Worm (Caenorhabditis elegans): ENCODE data around the gene C25F9.15.

Gene C25F9.15

ce11 chrV:19417836-19418235 is at the start of gene C25F9.15:
TSS of gene C25F9.15 (plus strand) at chrV:19418136.
- TF ChIP-seq snpc-1.2 (GFP tag; IDR thresholded peaks at IDR 0.05) (no peak), tag-97 (GFP tag; IDR thresholded peaks at IDR 0.05) (no peak), dve-1 (tag; optimal IDR thresholded peaks at IDR 0.05; ENCODE audit: insufficient read depth) (peak; percentile 30), F37D6.2 (tag; optimal IDR thresholded peaks at IDR 0.05) (no peak), lir-3 (tag; optimal IDR thresholded peaks at IDR 0.05) (no peak), arid-1 (GFP tag; conservative IDR thresholded peaks at IDR 0.05) (no peak), hlh-11 (tag; optimal IDR thresholded peaks at IDR 0.05) (no peak), lin-15B (tag; optimal IDR thresholded peaks at IDR 0.05) (no peak), pqm-1 (tag; optimal IDR thresholded peaks at IDR 0.05) (peak; percentile 34), nhr-28 (tag; optimal IDR thresholded peaks at IDR 0.05) (peak; percentile 30)

- TF ChIP-seq fkh-10 (GFP tag; optimal IDR thresholded peaks at IDR 0.05) (no peak), daf-8 (GFP tag; IDR thresholded peaks at IDR 0.05) (no peak), ztf-7 (tag; optimal IDR thresholded peaks at IDR 0.05) (no peak), ztf-11 (tag; optimal IDR thresholded peaks at IDR 0.05) (no peak), T20F7.1 (GFP tag; optimal IDR thresholded peaks at IDR 0.05) (no peak), nhr-111 (GFP tag; optimal IDR thresholded peaks at IDR 0.05) (no peak), lin-29 (GFP tag; IDR thresholded peaks at IDR 0.05) (no peak), nhr-102 (tag; optimal IDR thresholded peaks at IDR 0.05) (no peak), daf-16 (GFP tag; optimal IDR thresholded peaks at IDR 0.05) (no peak), daf-16 (tag; optimal IDR thresholded peaks at IDR 0.05) (no peak)
These were observed 47.7 kb upstream of the C25F9.15 start, which contains the start of gene Y43F8A.1 for ce11 chrV:19370189-19370588. TSS of gene Y43F8A.1 (plus strand) at chrV:19370489.

ce11 chrV:19371253-19371652 is 46.7 kb upstream of the C25F9.15 start, which contains the start of gene Y43F8A.2:
TSS of gene Y43F8A.2 (plus strand) at chrV:19371553.
- no peak for TF ChIP-seq ceh-62 (tag; optimal IDR thresholded peaks at IDR 0.05)
- no peak for TF ChIP-seq Y5F2A.4 (GFP tag; optimal IDR thresholded peaks at IDR 0.05)
- no peak for TF ChIP-seq snpc-1.2 (GFP tag; IDR thresholded peaks at IDR 0.05)
- no peak for TF ChIP-seq ztf-7 (tag; optimal IDR thresholded peaks at IDR 0.05)
- no peak for TF ChIP-seq nhr-10 (tag; optimal IDR thresholded peaks at IDR 0.05)
- no peak for TF ChIP-seq F26F4.8 (GFP tag; conservative IDR thresholded peaks at IDR 0.05)
- TF ChIP-seq dmd-8 (GFP tag; IDR thresholded peaks at IDR 0.05): no peak
- TF ChIP-seq madf-5 (GFP tag; IDR thresholded peaks at IDR 0.05): no peak
- no peak for TF ChIP-seq spr-3 (GFP tag; optimal IDR thresholded peaks at IDR 0.05)
- no peak for TF ChIP-seq nhr-76 (tag; optimal IDR thresholded peaks at IDR 0.05)
- no peak for TF ChIP-seq dve-1 (tag; optimal IDR thresholded peaks at IDR 0.05; ENCODE audit: insufficient read depth)
- no peak for TF ChIP-seq hmg-1.1 (GFP tag; IDR thresholded peaks at IDR 0.05)
- no peak for TF ChIP-seq madf-9 (GFP tag; conservative IDR thresholded peaks at IDR 0.05)
- TF ChIP-seq lin-1 (GFP tag; IDR thresholded peaks at IDR 0.05): no peak

ce11 chrV:19371777-19372176 is 46.2 kb upstream of the C25F9.15 start:
- no peak for TF ChIP-seq cey-2 (tag; optimal IDR thresholded peaks at IDR 0.05; ENCODE audit: borderline replicate concordance, insufficient read depth)
- TF ChIP-seq ceh-32 (tag; optimal IDR thresholded peaks at IDR 0.05; ENCODE audit: poor library complexity): no peak
- TF ChIP-seq vab-7 (GFP tag; IDR thresholded peaks at IDR 0.05): no peak
- no peak for TF ChIP-seq aha-1 (tag)
- no peak for TF ChIP-seq zip-11 (GFP tag; IDR thresholded peaks at IDR 0.05)
- no peak for TF ChIP-seq spr-3 (GFP tag; optimal IDR thresholded peaks at IDR 0.05)
- TF ChIP-seq daf-16 (GFP tag; optimal IDR thresholded peaks at IDR 0.05): no peak
- no peak for TF ChIP-seq daf-16 (tag; optimal IDR thresholded peaks at IDR 0.05)
- TF ChIP-seq attf-4 (tag; optimal IDR thresholded peaks at IDR 0.05): no peak
- TF ChIP-seq hmg-1.1 (GFP tag; IDR thresholded peaks at IDR 0.05): no peak
- no peak for TF ChIP-seq mdl-1 (tag; optimal IDR thresholded peaks at IDR 0.05)
- no peak for TF ChIP-seq zfp-2 (tag; optimal IDR thresholded peaks at IDR 0.05)
- TF ChIP-seq tag-97 (GFP tag; IDR thresholded peaks at IDR 0.05): no peak

Measured in whole organism, L4 larva.